Worm (Caenorhabditis elegans) whole organism, young adult: ENCODE results near the gene T20D3.5.

Experiments
- bed-2 ChIP-seq: fragments of 200-800 bp; sonication (Bioruptor generic); IDR thresholded peaks from 2 replicates; pipeline ENCODE4 v1.3.6; 2022; ENCODE audit warnings: missing genetic modification reagents, missing genetic modification characterization, missing compliant biosample characterization
- egl-18 ChIP-seq: fragments of 200-800 bp; sonication (Bioruptor generic); IDR thresholded peaks from 2 replicates; pipeline ENCODE4 v1.3.6; 2022; ENCODE audit warnings: missing genetic modification reagents, missing genetic modification characterization, missing compliant biosample characterization
- egl-44 ChIP-seq: fragments of 200-800 bp; sonication (Bioruptor generic); IDR thresholded peaks from 2 replicates; pipeline ENCODE4 v1.3.6; 2022; ENCODE audit warnings: missing genetic modification reagents, missing genetic modification characterization, missing compliant biosample characterization
- gei-17 ChIP-seq: fragments of 200-800 bp; sonication (Bioruptor generic); optimal IDR thresholded peaks from 2 replicates; lab custom pipeline; 2018; ENCODE audit warnings: mild to moderate bottlenecking, missing genetic modification characterization, missing compliant biosample characterization
- him-1 ChIP-seq: sonication (generic microtip); optimal IDR thresholded peaks from 2 replicates; lab custom pipeline; 2016; ENCODE audit warnings: missing genotype, missing genetic modification reagents, missing genetic modification characterization, missing compliant biosample characterization
- hsf-1 ChIP-seq: fragments of 200-800 bp; sonication (Bioruptor generic); IDR thresholded peaks from 2 replicates; pipeline ENCODE4 v1.3.6; 2022; ENCODE audit warnings: missing genetic modification reagents, missing genetic modification characterization, missing compliant biosample characterization
- lin-26 ChIP-seq: fragments of 200-800 bp; sonication (Bioruptor generic); IDR thresholded peaks from 2 replicates; pipeline ENCODE4 v1.3.6; 2022; ENCODE audit warnings: missing genetic modification reagents, missing genetic modification characterization, missing compliant biosample characterization
- lsl-1 ChIP-seq: fragments of 200-800 bp; sonication (Bioruptor generic); optimal IDR thresholded peaks from 2 replicates; lab custom pipeline; 2018; ENCODE audit warnings: mild to moderate bottlenecking, missing genetic modification characterization, moderate library complexity, missing compliant biosample characterization
- sea-2 ChIP-seq: fragments of 200-800 bp; sonication (Bioruptor generic); IDR thresholded peaks from 2 replicates; pipeline ENCODE4 v1.3.6; 2022; ENCODE audit warnings: missing genetic modification characterization, missing compliant biosample characterization
- snpc-4 ChIP-seq, 5 experiments: fragments of 150-350 bp in 1 of 5; sonication (generic microtip) in 4 of 5; optimal IDR thresholded peaks; 2 replicates each; lab custom pipeline; 2014 to 2018; ENCODE audit warnings: missing genetic modification characterization in 5 of 5, missing biosample characterization in 3 of 5, antibody characterized with exemption in 2 of 5, mild to moderate bottlenecking in 2 of 5, missing compliant biosample characterization in 2 of 5, missing genotype in 2 of 5, moderate library complexity in 2 of 5, missing genetic modification reagents in 1 of 5
- somi-1 ChIP-seq: fragments of 200-800 bp; sonication (Bioruptor generic); optimal IDR thresholded peaks from 2 replicates; lab custom pipeline; 2018; ENCODE audit warnings: mild to moderate bottlenecking, missing genetic modification characterization, missing compliant biosample characterization
- unc-62 ChIP-seq: fragments of 150-350 bp; optimal IDR thresholded peaks from 2 replicates; lab custom pipeline; 2014; ENCODE audit warnings: missing biosample characterization, missing genetic modification reagents, missing genetic modification characterization

DNA sequence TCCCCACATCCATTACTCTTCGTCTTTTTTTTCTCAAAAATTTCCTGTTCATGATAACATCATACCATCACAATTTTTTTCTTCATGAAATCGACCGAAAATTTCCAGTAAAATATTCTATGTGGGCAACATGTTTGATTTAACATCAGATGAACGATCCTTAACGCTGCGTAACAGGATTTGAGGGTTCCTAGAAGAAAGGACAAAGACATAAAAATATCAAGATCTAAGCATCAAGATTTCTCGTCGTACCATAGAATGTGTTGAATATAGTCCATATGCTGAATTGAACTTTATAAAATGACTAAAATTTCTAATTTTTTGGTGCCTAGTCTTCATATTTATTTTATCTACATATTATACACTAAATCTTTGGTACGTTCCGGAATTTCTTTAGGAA lies 36.7 kb upstream of the T20D3.5 start, which contains the start of gene F49C12.3:
- TF ChIP-seq gei-17 (GFP tag; lab: Kevin White, UChicago) (no peak), bed-2 (GFP tag; lab: Robert Waterston, UW) (no peak), unc-62 (GFP tag; lab: Kevin White, UChicago) (no peak), him-1 (tag; lab: Kevin White, UChicago) (no peak), sea-2 (GFP tag; lab: Robert Waterston, UW) (no peak), egl-44 (GFP tag; lab: Robert Waterston, UW) (no peak), lin-26 (GFP tag; lab: Robert Waterston, UW) (no peak), lsl-1 (GFP tag; lab: Kevin White, UChicago) (no peak), hsf-1 (GFP tag; lab: Robert Waterston, UW) (no peak), snpc-4 (GFP tag; optimal IDR thresholded peaks at IDR 0.05; lab: Kevin White, UChicago) (no peak), snpc-4 (tag; optimal IDR thresholded peaks at IDR 0.05; lab: Kevin White, UChicago) (no peak), somi-1 (GFP tag; lab: Kevin White, UChicago) (no peak), egl-18 (GFP tag; lab: Robert Waterston, UW) (no peak)
